Fruit fly (Drosophila melanogaster): ENCODE results near the gene Pgant4.

The Pgant4 gene

DNA sequence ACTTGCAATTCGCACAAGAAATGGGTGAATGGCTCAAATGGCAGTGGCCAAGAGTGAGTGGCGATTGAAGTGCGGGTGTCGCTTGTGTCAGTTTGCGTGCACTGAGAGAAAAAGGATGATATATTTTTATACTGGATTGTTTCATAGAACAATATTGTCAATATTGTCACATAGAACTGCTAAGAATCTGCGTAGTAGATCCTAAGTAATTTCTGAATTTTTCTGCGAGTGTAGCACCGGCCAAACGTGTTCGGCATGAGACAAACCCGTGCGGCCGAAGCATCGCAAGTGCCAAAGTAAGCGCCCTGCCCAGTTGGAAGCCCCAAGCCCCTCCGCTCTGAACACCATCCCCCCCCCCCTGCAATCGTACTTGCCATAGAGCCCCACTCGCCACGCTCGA, 32.1 kb upstream of the Pgant4 start (continued):
- TF ChIP-seq gce (GFP tag; IDR thresholded peaks at IDR 0.05) (peak; percentile 59; the same call in 1 of the 3 replicates), CG6175 (GFP tag; IDR thresholded peaks at IDR 0.05) (peak; percentile 42; the same call in 2 of the 3 replicates), CG12071 (GFP tag; optimal IDR thresholded peaks at IDR 0.05) (peak; percentile 69), Lpt (GFP tag; optimal IDR thresholded peaks at IDR 0.05) (no peak), sens-2 (GFP tag; IDR thresholded peaks at IDR 0.05) (peak; percentile 43; the same call in 1 of the 2 replicates), Myb (GFP tag; optimal IDR thresholded peaks at IDR 0.05) (peak; percentile 7), tio (GFP tag; optimal IDR thresholded peaks at IDR 0.05) (peak; percentile 39), CG15601 (tag; optimal IDR thresholded peaks at IDR 0.05) (no peak), B-H2 (GFP tag; optimal IDR thresholded peaks at IDR 0.05) (no peak), Nf-YA (GFP tag; IDR thresholded peaks at IDR 0.05) (peak; percentile 57), Dref (GFP tag; IDR thresholded peaks at IDR 0.05) (no peak), Neu2 (GFP tag; optimal IDR thresholded peaks at IDR 0.05; ENCODE audit: borderline replicate concordance) (no peak), Deaf1 (tag; optimal IDR thresholded peaks at IDR 0.05) (no peak), emc (GFP tag; optimal IDR thresholded peaks at IDR 0.05) (no peak), Ets97D (GFP tag; optimal IDR thresholded peaks at IDR 0.05) (no peak), CG1832 (GFP tag; optimal IDR thresholded peaks at IDR 0.05) (no peak), zfh1 (GFP tag; IDR thresholded peaks at IDR 0.05) (peak; percentile 71), CG11696 (GFP tag; IDR thresholded peaks at IDR 0.05) (peak; percentile 48; the same call in 1 of the 2 replicates), Oli (tag; optimal IDR thresholded peaks at IDR 0.05) (peak; percentile 61), CG9609 (GFP tag; optimal IDR thresholded peaks at IDR 0.05) (peak; percentile 69), CG6689 (GFP tag; IDR thresholded peaks at IDR 0.05) (peak; percentile 73), CG4820 (GFP tag; optimal IDR thresholded peaks at IDR 0.05) (peak; percentile 52), CG9437 (GFP tag; optimal IDR thresholded peaks at IDR 0.05) (peak; percentile 21), lilli (GFP tag; optimal IDR thresholded peaks at IDR 0.05) (no peak), Tbp (GFP tag; optimal IDR thresholded peaks at IDR 0.05) (no peak), Dip3 (GFP tag; optimal IDR thresholded peaks at IDR 0.05) (no peak), MTF-1 (GFP tag; optimal IDR thresholded peaks at IDR 0.05; ENCODE audit: borderline replicate concordance) (peak; percentile 43), CG2889 (GFP tag; IDR thresholded peaks at IDR 0.05) (peak; percentile 76), inv (GFP tag; IDR thresholded peaks at IDR 0.05; ENCODE audit: partially characterized antibody) (no peak), Rx (GFP tag; IDR thresholded peaks at IDR 0.05) (peak; percentile 82), shn (GFP tag; optimal IDR thresholded peaks at IDR 0.05) (peak; percentile 24), Hr51 (GFP tag; optimal IDR thresholded peaks at IDR 0.05) (peak; percentile 40 to 80), sens (GFP tag) (peak; percentile 88), br (optimal IDR thresholded peaks at IDR 0.05) (no peak), CG34376 (GFP tag; optimal IDR thresholded peaks at IDR 0.05) (no peak), dati (GFP tag; IDR thresholded peaks at IDR 0.05) (peak; percentile 56; the same call in 1 of the 2 replicates), cato (GFP tag; optimal IDR thresholded peaks at IDR 0.05; ENCODE audit: borderline replicate concordance) (peak; percentile 54), tgo (GFP tag; IDR thresholded peaks at IDR 0.05) (peak; percentile 81), CG6791 (GFP tag; IDR thresholded peaks at IDR 0.05; ENCODE audit: partially characterized antibody) (no peak), Bteb2 (GFP tag; optimal IDR thresholded peaks at IDR 0.05) (no peak), tap (tag; optimal IDR thresholded peaks at IDR 0.05) (peak; percentile 72), Vsx1 (GFP tag; optimal IDR thresholded peaks at IDR 0.05) (no peak), fu2 (GFP tag; optimal IDR thresholded peaks at IDR 0.05) (peak; percentile 34), PHDP (tag; optimal IDR thresholded peaks at IDR 0.05) (peak; percentile 68), CG7745 (tag; optimal IDR thresholded peaks at IDR 0.05) (no peak), Usf (GFP tag; optimal IDR thresholded peaks at IDR 0.05) (no peak), CG14050 (GFP tag; IDR thresholded peaks at IDR 0.05) (peak; percentile 37; the same call in 1 of the 3 replicates), CG10543 (GFP tag; optimal IDR thresholded peaks at IDR 0.05) (no peak), CG13775 (GFP tag; optimal IDR thresholded peaks at IDR 0.05) (peak; percentile 19), CG4707 (GFP tag; optimal IDR thresholded peaks at IDR 0.05) (no peak), Sry-β (GFP tag; optimal IDR thresholded peaks at IDR 0.05) (no peak), CG17385 (GFP tag; optimal IDR thresholded peaks at IDR 0.05) (peak; percentile 62)
